Fruit fly (Drosophila melanogaster) whole organism, embryonic: ENCODE data around the gene Art9.

Source experiments
- CG1647 ChIP-seq: fragments of 200-800 bp; sonication (Bioruptor generic); optimal IDR thresholded peaks from 3 replicates; lab custom pipeline; 2016; ENCODE audit warnings: missing biosample characterization, missing genetic modification characterization
- CG6765 ChIP-seq: fragments of 200-800 bp; sonication (Bioruptor generic); optimal IDR thresholded peaks from 3 replicates; lab custom pipeline; 2017; ENCODE audit warnings: missing biosample characterization, mild to moderate bottlenecking, missing genetic modification characterization
- Tbp ChIP-seq: fragments of >200 bp; optimal IDR thresholded peaks from 2 replicates; lab custom pipeline; 2018; ENCODE audit warnings: missing biosample characterization, missing genetic modification characterization
- bcd ChIP-seq: fragments of 200-800 bp; sonication (Bioruptor generic); optimal IDR thresholded peaks from 2 replicates; lab custom pipeline; 2017; ENCODE audit warnings: missing biosample characterization, mild to moderate bottlenecking, missing genetic modification characterization
- run ChIP-seq: fragments of 200-800 bp; sonication (Bioruptor generic); optimal IDR thresholded peaks from 3 replicates; lab custom pipeline; 2018; ENCODE audit warnings: missing biosample characterization, mild to moderate bottlenecking, missing genetic modification characterization
- sqz ChIP-seq: fragments of 200-800 bp; sonication (Bioruptor generic); optimal IDR thresholded peaks from 3 replicates; lab custom pipeline; 2018; ENCODE audit warnings: missing biosample characterization, mild to moderate bottlenecking, missing genetic modification characterization

dm6 chr3R:13964074-13964473 lies 20.8 kb upstream of the Art9 start, which contains the start of gene Kots:
- TF ChIP-seq sqz (GFP tag; lab: Kevin White, UChicago) (no peak), run (tag; lab: Kevin White, UChicago) (no peak), CG6765 (GFP tag; lab: Kevin White, UChicago) (no peak), bcd (GFP tag; lab: Kevin White, UChicago) (no peak), Tbp (no peak), CG1647 (GFP tag; lab: Kevin White, UChicago) (no peak)
